Worm (Caenorhabditis elegans) whole organism, late embryonic: ENCODE results near the gene elo-4.

Experiments used
- T23F11.4 ChIP-seq: fragments of 200-800 bp; sonication (Bioruptor generic); optimal IDR thresholded peaks from 2 replicates; lab custom pipeline; 2018; ENCODE audit warnings: mild to moderate bottlenecking, missing genetic modification characterization, missing compliant biosample characterization
- ama-1 ChIP-seq: fragments of 150-350 bp; optimal IDR thresholded peaks from 2 replicates; lab custom pipeline; 2014
- ceh-14 ChIP-seq: sonication (generic microtip); optimal IDR thresholded peaks from 2 replicates; lab custom pipeline; 2016; ENCODE audit warnings: missing genotype, missing genetic modification characterization, missing compliant biosample characterization
- ceh-48 ChIP-seq: sonication (generic microtip); optimal IDR thresholded peaks from 2 replicates; lab custom pipeline; 2016; ENCODE audit warnings: missing genetic modification characterization, inconsistent platforms, missing compliant biosample characterization
- dve-1 ChIP-seq: sonication (generic microtip); optimal IDR thresholded peaks from 2 replicates; lab custom pipeline; 2017; ENCODE audit warnings: antibody characterized with exemption, mild to moderate bottlenecking, missing genetic modification characterization, missing compliant biosample characterization
- elt-2 ChIP-seq: sonication (generic microtip); optimal IDR thresholded peaks from 2 replicates; lab custom pipeline; 2016; ENCODE audit warnings: missing genetic modification reagents, missing genetic modification characterization, missing compliant biosample characterization
- hlh-15 ChIP-seq: sonication (generic microtip); optimal IDR thresholded peaks from 2 replicates; lab custom pipeline; 2016; ENCODE audit warnings: missing genetic modification characterization, missing compliant biosample characterization
- lin-11 ChIP-seq: fragments of 200-800 bp; sonication (Bioruptor generic); optimal IDR thresholded peaks from 2 replicates; lab custom pipeline; 2018; ENCODE audit warnings: mild to moderate bottlenecking, missing genetic modification characterization, missing compliant biosample characterization
- nhr-232 ChIP-seq: sonication (generic microtip); optimal IDR thresholded peaks from 2 replicates; lab custom pipeline; 2016; ENCODE audit warnings: missing genetic modification characterization, missing compliant biosample characterization
- pag-3 ChIP-seq: sonication (generic microtip); optimal IDR thresholded peaks from 2 replicates; lab custom pipeline; 2016; ENCODE audit warnings: missing compliant biosample characterization, missing genetic modification characterization, borderline replicate concordance
- pha-4 ChIP-seq: fragments of 150-350 bp; optimal IDR thresholded peaks from 2 replicates; lab custom pipeline; 2018; ENCODE audit warnings: missing biosample characterization, missing genetic modification reagents, missing genetic modification characterization
- pqm-1 ChIP-seq: sonication (generic microtip); optimal IDR thresholded peaks from 2 replicates; lab custom pipeline; 2016; ENCODE audit warnings: missing genetic modification characterization, missing compliant biosample characterization
- tbx-7 ChIP-seq: sonication (generic microtip); optimal IDR thresholded peaks from 2 replicates; lab custom pipeline; 2016; ENCODE audit warnings: missing genotype, missing genetic modification characterization, missing compliant biosample characterization
- unc-86 ChIP-seq: sonication (generic microtip); optimal IDR thresholded peaks from 2 replicates; lab custom pipeline; 2016; ENCODE audit warnings: missing genetic modification characterization, missing compliant biosample characterization

DNA sequence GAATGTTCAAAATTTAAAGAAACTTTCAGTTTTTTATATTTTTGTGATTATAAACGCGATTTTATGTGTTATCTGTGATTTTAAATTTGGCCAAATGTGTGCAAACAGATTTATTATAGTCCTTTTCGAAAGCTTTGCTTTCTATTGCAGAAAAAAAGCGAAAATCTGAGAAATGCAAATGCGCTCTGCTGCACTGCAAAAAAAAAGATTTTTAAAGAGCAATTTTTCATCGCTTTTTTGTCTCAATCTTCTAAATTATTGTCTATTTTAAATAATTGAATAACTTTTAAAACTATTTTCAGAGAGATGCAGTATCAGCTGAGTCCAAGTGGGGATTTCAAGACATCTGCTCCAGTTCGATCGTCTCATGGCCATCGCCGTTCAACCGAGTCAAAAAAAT is 12.1 kb downstream of the elo-4 start, which contains the start of gene cpb-1:
- TF ChIP-seq dve-1 (tag; lab: Kevin White, UChicago): no peak
- TF ChIP-seq pqm-1 (tag; lab: Kevin White, UChicago): no peak
- TF ChIP-seq lin-11 (tag; lab: Kevin White, UChicago): no peak
- TF ChIP-seq ceh-48 (tag; lab: Kevin White, UChicago): no peak
- TF ChIP-seq T23F11.4: no peak
- TF ChIP-seq nhr-232: no peak
- TF ChIP-seq hlh-15 (tag; lab: Kevin White, UChicago): no peak
- TF ChIP-seq elt-2 (tag; lab: Kevin White, UChicago): no peak
- TF ChIP-seq pag-3 (tag; lab: Kevin White, UChicago): no peak
- TF ChIP-seq ama-1 (lab: Kevin White, UChicago): no peak
- TF ChIP-seq pha-4 (tag; lab: Kevin White, UChicago): no peak
- no peak for TF ChIP-seq ceh-14
- no peak for TF ChIP-seq unc-86 (tag; lab: Kevin White, UChicago)
- TF ChIP-seq tbx-7: no peak
